Fruit fly (Drosophila melanogaster) whole organism, embryonic: Measurements from ENCODE around the gene Tom40.

Experiments
- Abd-B ChIP-seq: fragments of 200-800 bp; sonication (Bioruptor generic); optimal IDR thresholded peaks from 2 replicates; lab custom pipeline; 2018; ENCODE audit warnings: missing biosample characterization, mild to moderate bottlenecking, missing genetic modification characterization, moderate library complexity
- Ada2b ChIP-seq: fragments of 200-800 bp; sonication (Bioruptor generic); IDR thresholded peaks from 2 replicates; pipeline ENCODE4 v1.3.6; 2022; ENCODE audit warnings: missing biosample characterization, missing genetic modification characterization
- B-H2 ChIP-seq: fragments of 200-800 bp; sonication (Bioruptor generic); optimal IDR thresholded peaks from 2 replicates; lab custom pipeline; 2018; ENCODE audit warnings: missing biosample characterization, mild to moderate bottlenecking, missing genetic modification characterization
- CG1024 ChIP-seq: fragments of 200-800 bp; sonication (Bioruptor generic); IDR thresholded peaks from 2 replicates; pipeline ENCODE4 v1.3.6; 2022; ENCODE audit warnings: missing biosample characterization, missing genetic modification characterization
- CG11093 ChIP-seq: fragments of 200-800 bp; sonication (Bioruptor generic); IDR thresholded peaks from 3 replicates; pipeline ENCODE4 v1.3.6; 2022; ENCODE audit warnings: missing biosample characterization, missing genetic modification characterization
- CG12659 ChIP-seq: fragments of 200-800 bp; sonication (Bioruptor generic); optimal IDR thresholded peaks from 3 replicates; lab custom pipeline; 2017; ENCODE audit warnings: mild to moderate bottlenecking, missing biosample characterization, missing genetic modification reagents, missing genetic modification characterization
- CG12769 ChIP-seq: fragments of 200-800 bp; sonication (Bioruptor generic); optimal IDR thresholded peaks from 2 replicates; lab custom pipeline; 2019; ENCODE audit warnings: missing biosample characterization, mild to moderate bottlenecking, missing genetic modification characterization, moderate library complexity
- CG17328 ChIP-seq: fragments of 200-800 bp; sonication (Bioruptor generic); IDR thresholded peaks from 2 replicates; pipeline ENCODE4 v1.3.6; 2022; ENCODE audit warnings: missing biosample characterization, missing genetic modification characterization
- CG17385 ChIP-seq: fragments of 200-800 bp; sonication (Bioruptor generic); optimal IDR thresholded peaks from 3 replicates; lab custom pipeline; 2018; ENCODE audit warnings: missing biosample characterization, mild to moderate bottlenecking, missing genetic modification characterization
- CG18599 ChIP-seq: fragments of 200-800 bp; sonication (Bioruptor generic); optimal IDR thresholded peaks from 3 replicates; lab custom pipeline; 2017; ENCODE audit warnings: missing biosample characterization, missing genetic modification characterization, mild to moderate bottlenecking, moderate library complexity, missing genetic modification reagents
- CG2120 ChIP-seq: fragments of 200-800 bp; sonication (Bioruptor generic); optimal IDR thresholded peaks from 3 replicates; lab custom pipeline; 2016; ENCODE audit warnings: missing biosample characterization, missing genetic modification characterization
- CG30431 ChIP-seq: fragments of 200-800 bp; sonication (Bioruptor generic); optimal IDR thresholded peaks from 2 replicates; lab custom pipeline; 2017; ENCODE audit warnings: missing biosample characterization, missing genetic modification characterization
- CG3163 ChIP-seq: fragments of 200-800 bp; sonication (Bioruptor generic); optimal IDR thresholded peaks from 3 replicates; lab custom pipeline; 2016; ENCODE audit warnings: missing biosample characterization, missing genetic modification characterization
- CG34422 ChIP-seq: fragments of 200-800 bp; sonication (Bioruptor generic); IDR thresholded peaks from 3 replicates; pipeline ENCODE4 v1.3.6; 2022; ENCODE audit warnings: missing biosample characterization, missing genetic modification characterization
- CG4282 ChIP-seq: fragments of 200-800 bp; sonication (Bioruptor generic); optimal IDR thresholded peaks from 2 replicates; lab custom pipeline; 2016; ENCODE audit warnings: missing biosample characterization, missing genetic modification characterization
- CG4617 ChIP-seq: fragments of 200-800 bp; sonication (Bioruptor generic); optimal IDR thresholded peaks from 3 replicates; lab custom pipeline; 2016; ENCODE audit warnings: missing biosample characterization, missing genetic modification characterization, borderline replicate concordance
- CG5180 ChIP-seq: fragments of 200-800 bp; sonication (Bioruptor generic); optimal IDR thresholded peaks from 3 replicates; lab custom pipeline; 2017; ENCODE audit warnings: missing biosample characterization, missing genetic modification characterization, mild to moderate bottlenecking, moderate library complexity, missing genetic modification reagents
- CG6175 ChIP-seq: fragments of 200-800 bp; sonication (Bioruptor generic); IDR thresholded peaks from 3 replicates; pipeline ENCODE4 v1.3.6; 2022; ENCODE audit warnings: missing biosample characterization, missing genetic modification characterization
- CG6854 ChIP-seq: fragments of 200-800 bp; sonication (Bioruptor generic); optimal IDR thresholded peaks from 3 replicates; lab custom pipeline; 2017; ENCODE audit warnings: missing biosample characterization, mild to moderate bottlenecking, missing genetic modification characterization
- CG7357 ChIP-seq: fragments of 200-800 bp; sonication (Bioruptor generic); IDR thresholded peaks from 3 replicates; pipeline ENCODE4 v1.3.6; 2022; ENCODE audit warnings: missing biosample characterization, missing genetic modification characterization
- CG9215 ChIP-seq: fragments of 200-800 bp; sonication (Bioruptor generic); IDR thresholded peaks from 2 replicates; pipeline ENCODE4 v1.3.6; 2022; ENCODE audit warnings: missing biosample characterization, missing genetic modification characterization
- CG9727 ChIP-seq: fragments of 200-800 bp; sonication (Bioruptor generic); optimal IDR thresholded peaks from 3 replicates; lab custom pipeline; 2017; ENCODE audit warnings: missing biosample characterization, mild to moderate bottlenecking, missing genetic modification characterization
- Dfd ChIP-seq, 2 experiments: fragments of >200 bp; optimal IDR thresholded peaks; 2 replicates each; lab custom pipeline; 2017; ENCODE audit warnings: missing biosample characterization in 2 of 2, missing genetic modification characterization in 2 of 2
- ERR ChIP-seq: fragments of 200-800 bp; sonication (Bioruptor generic); optimal IDR thresholded peaks from 2 replicates; lab custom pipeline; 2016; ENCODE audit warnings: missing biosample characterization, missing genetic modification characterization
- Fer3 ChIP-seq: fragments of 200-800 bp; sonication (Bioruptor generic); optimal IDR thresholded peaks from 2 replicates; lab custom pipeline; 2018; ENCODE audit warnings: missing biosample characterization, mild to moderate bottlenecking, missing genetic modification characterization, moderate library complexity
- Hr78 ChIP-seq, 2 experiments: fragments of 200-800 bp in 1 of 2; fragments of >200 bp in 1 of 2; sonication (Bioruptor generic) in 1 of 2; optimal IDR thresholded peaks; 2 replicates each; lab custom pipeline; 2017 to 2019; ENCODE audit warnings: missing biosample characterization in 2 of 2, missing genetic modification characterization in 2 of 2, mild to moderate bottlenecking in 1 of 2, moderate library complexity in 1 of 2
- Neu2 ChIP-seq: fragments of 200-800 bp; sonication (Bioruptor generic); optimal IDR thresholded peaks from 3 replicates; lab custom pipeline; 2016; ENCODE audit warnings: missing biosample characterization, missing genetic modification characterization, borderline replicate concordance
- NfI ChIP-seq: fragments of 200-800 bp; sonication (Bioruptor generic); optimal IDR thresholded peaks from 3 replicates; lab custom pipeline; 2018; ENCODE audit warnings: missing biosample characterization, mild to moderate bottlenecking, missing genetic modification characterization, moderate library complexity
- PHDP ChIP-seq: fragments of 200-800 bp; sonication (Bioruptor generic); optimal IDR thresholded peaks from 3 replicates; lab custom pipeline; 2018; ENCODE audit warnings: missing biosample characterization, mild to moderate bottlenecking, missing genetic modification characterization, moderate library complexity
- Usf ChIP-seq: fragments of 200-800 bp; sonication (Bioruptor generic); optimal IDR thresholded peaks from 2 replicates; lab custom pipeline; 2017; ENCODE audit warnings: missing genotype, missing biosample characterization, missing genetic modification characterization
- chm ChIP-seq: fragments of 200-800 bp; sonication (Bioruptor generic); IDR thresholded peaks from 2 replicates; pipeline ENCODE4 v1.3.6; 2022; ENCODE audit warnings: missing biosample characterization, missing genetic modification characterization
- cwo ChIP-seq: fragments of 200-800 bp; sonication (Bioruptor generic); optimal IDR thresholded peaks from 3 replicates; lab custom pipeline; 2017; ENCODE audit warnings: missing biosample characterization, missing genetic modification characterization, mild to moderate bottlenecking, moderate library complexity, missing genetic modification reagents
- dpn ChIP-seq, 2 experiments: fragments of 200-800 bp; sonication (Bioruptor generic); optimal IDR thresholded peaks; 3 replicates each; lab custom pipeline; 2016; ENCODE audit warnings: missing biosample characterization in 2 of 2, missing genetic modification characterization in 2 of 2
- gsb-n ChIP-seq: fragments of 200-800 bp; sonication (Bioruptor generic); optimal IDR thresholded peaks from 3 replicates; lab custom pipeline; 2018; ENCODE audit warnings: missing biosample characterization, mild to moderate bottlenecking, missing genetic modification characterization
- insv ChIP-seq, 2 experiments: fragments of 200-800 bp; sonication (Bioruptor generic); optimal IDR thresholded peaks; 3 replicates each; lab custom pipeline; 2016 to 2018; ENCODE audit warnings: missing biosample characterization in 2 of 2, missing genetic modification characterization in 2 of 2
- kay ChIP-seq: fragments of 200-800 bp; sonication (Bioruptor generic); optimal IDR thresholded peaks from 2 replicates; lab custom pipeline; 2016; ENCODE audit warnings: missing biosample characterization, missing genetic modification characterization
- lola ChIP-seq, 3 experiments: fragments of >200 bp in 2 of 3; fragments of 200-800 bp in 1 of 3; sonication (Bioruptor generic) in 1 of 3; optimal IDR thresholded peaks; 2 replicates each; lab custom pipeline; 2017 to 2019; ENCODE audit warnings: missing biosample characterization in 3 of 3, missing genetic modification characterization in 3 of 3, mild to moderate bottlenecking in 1 of 3, moderate library complexity in 1 of 3
- ranshi ChIP-seq: fragments of 200-800 bp; sonication (Bioruptor generic); IDR thresholded peaks from 2 replicates; pipeline ENCODE4 v1.3.6; 2022; ENCODE audit warnings: missing biosample characterization, missing genetic modification characterization
- row ChIP-seq: fragments of 200-800 bp; sonication (Bioruptor generic); IDR thresholded peaks from 3 replicates; pipeline ENCODE4 v1.3.6; 2022; ENCODE audit warnings: missing biosample characterization, missing genetic modification characterization
- sens-2 ChIP-seq: fragments of 200-800 bp; sonication (Bioruptor generic); IDR thresholded peaks from 2 replicates; pipeline ENCODE4 v1.3.6; 2022; ENCODE audit warnings: missing biosample characterization, missing genetic modification characterization
- sima ChIP-seq: fragments of 200-800 bp; sonication (Bioruptor generic); optimal IDR thresholded peaks from 2 replicates; lab custom pipeline; 2016; ENCODE audit warnings: missing biosample characterization, missing genetic modification characterization
- slbo ChIP-seq: fragments of 200-800 bp; sonication (Bioruptor generic); IDR thresholded peaks from 2 replicates; pipeline ENCODE4 v1.3.6; 2022; ENCODE audit warnings: missing biosample characterization, missing genetic modification characterization
- ssp ChIP-seq: fragments of 200-800 bp; sonication (Bioruptor generic); IDR thresholded peaks from 2 replicates; pipeline ENCODE4 v1.3.6; 2022; ENCODE audit warnings: missing biosample characterization, missing genetic modification characterization
- stwl ChIP-seq: fragments of 200-800 bp; sonication (Bioruptor generic); optimal IDR thresholded peaks from 3 replicates; lab custom pipeline; 2018; ENCODE audit warnings: missing biosample characterization, mild to moderate bottlenecking, missing genetic modification characterization, moderate library complexity
- toy ChIP-seq: fragments of 200-800 bp; sonication (Bioruptor generic); IDR thresholded peaks from 2 replicates; pipeline ENCODE4 v1.3.6; 2022; ENCODE audit warnings: missing biosample characterization, missing genetic modification characterization

Gene Tom40

DNA sequence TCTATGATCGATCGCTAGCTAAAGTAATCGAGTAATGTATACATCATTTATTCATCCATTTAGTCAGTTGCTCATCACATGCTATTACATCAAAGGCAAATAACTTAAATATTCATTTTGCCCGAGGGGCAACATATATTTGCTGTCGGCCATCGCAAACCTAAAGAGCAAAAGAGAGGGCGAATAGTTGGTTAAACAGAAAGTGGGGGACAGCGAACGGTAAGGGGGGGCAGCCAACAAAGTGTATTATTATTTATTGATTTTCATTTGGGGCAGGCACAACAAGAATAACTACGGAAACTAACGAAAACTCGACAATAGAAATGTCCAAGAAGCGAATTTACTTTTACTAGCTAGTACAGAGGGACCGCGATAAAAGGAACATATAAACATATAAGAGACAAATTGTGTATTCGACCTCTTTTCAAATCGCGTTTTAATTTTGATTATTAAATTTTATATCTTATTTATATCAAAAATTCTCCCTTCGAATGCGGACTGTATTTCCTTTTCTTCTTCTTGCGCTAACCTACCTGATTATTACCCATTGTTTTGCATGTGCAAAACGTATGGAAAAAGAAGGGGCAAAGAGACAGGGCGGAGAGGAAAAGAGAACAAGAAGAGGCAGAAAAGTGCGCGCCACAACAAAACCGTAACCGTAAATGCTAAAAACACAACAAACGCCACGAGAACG is 45.3 kb upstream of the Tom40 start (continued):
- no peak for TF ChIP-seq ERR (GFP tag; lab: Kevin White, UChicago)
- no peak for TF ChIP-seq CG3163
- peak; percentile 56 for TF ChIP-seq Fer3 (tag; lab: Kevin White, UChicago)
- no peak for TF ChIP-seq Dfd (GFP tag; optimal IDR thresholded peaks at IDR 0.05; lab: Kevin White, UChicago)
- no peak for TF ChIP-seq CG11093 (GFP tag; lab: Robert Waterston, UW)
- TF ChIP-seq CG4617 (GFP tag; lab: Kevin White, UChicago): no peak
- peak; percentile 5 for TF ChIP-seq B-H2 (GFP tag; lab: Kevin White, UChicago)
- TF ChIP-seq Abd-B (GFP tag; lab: Kevin White, UChicago): no peak
- no peak for TF ChIP-seq lola (GFP tag; optimal IDR thresholded peaks at IDR 0.05; lab: Kevin White, UChicago)
- TF ChIP-seq, all 482 proteins: peak for 99

- TF ChIP-seq Ada2b (GFP tag; lab: Robert Waterston, UW) (peak; percentile 52; the same call in 1 of the 2 replicates), Abd-B (GFP tag; lab: Kevin White, UChicago) (peak; percentile 58), CG9215 (GFP tag; lab: Robert Waterston, UW) (peak; percentile 13; the same call in 1 of the 2 replicates), row (peak; percentile 70), slbo (GFP tag; lab: Robert Waterston, UW) (peak; percentile 84), CG30431 (peak; percentile 3), CG4282 (GFP tag; lab: Kevin White, UChicago) (peak; percentile 6), PHDP (tag; lab: Kevin White, UChicago) (peak; percentile 82), CG18599 (GFP tag; lab: Kevin White, UChicago) (peak; percentile 82), CG12769 (tag; lab: Kevin White, UChicago) (peak; percentile 42), sens-2 (no peak), toy (GFP tag; lab: Robert Waterston, UW) (no peak), Neu2 (GFP tag; lab: Kevin White, UChicago) (no peak), CG17385 (GFP tag; lab: Kevin White, UChicago) (peak; percentile 24), CG17328 (GFP tag; lab: Robert Waterston, UW) (peak; percentile 54), stwl (no peak), CG1024 (GFP tag; lab: Robert Waterston, UW) (no peak), CG12659 (GFP tag; lab: Kevin White, UChicago) (peak; percentile 77), insv (GFP tag; optimal IDR thresholded peaks at IDR 0.05; lab: Kevin White, UChicago) (peak in 1 of 2 experiments; percentile 10), gsb-n (peak; percentile 44), cwo (GFP tag; lab: Kevin White, UChicago) (peak; percentile 63), ssp (GFP tag; lab: Robert Waterston, UW) (peak; percentile 36), kay (GFP tag; lab: Kevin White, UChicago) (peak; percentile 5), Usf (no peak), Hr78 (GFP tag; optimal IDR thresholded peaks at IDR 0.05; lab: Kevin White, UChicago) (no peak), chm (no peak), CG6175 (GFP tag; lab: Robert Waterston, UW) (no peak), CG34422 (GFP tag; lab: Robert Waterston, UW) (peak; percentile 45; the same call in 1 of the 3 replicates), dpn (GFP tag; optimal IDR thresholded peaks at IDR 0.05; lab: Kevin White, UChicago) (peak; percentile 58 to 69), B-H2 (GFP tag; lab: Kevin White, UChicago) (peak; percentile 0), CG9727 (GFP tag; lab: Kevin White, UChicago) (peak; percentile 75), CG2120 (GFP tag; lab: Kevin White, UChicago) (peak; percentile 89), CG7357 (peak; percentile 40; the same call in 1 of the 3 replicates), CG6854 (GFP tag; lab: Kevin White, UChicago) (peak; percentile 75), NfI (GFP tag; lab: Kevin White, UChicago) (peak; percentile 73), ranshi (peak; percentile 59), CG5180 (GFP tag; lab: Kevin White, UChicago) (peak; percentile 9), sima (peak; percentile 3)
Measured at dm6 chrX:7691947-7692739, 44.5 kb upstream of the Tom40 start.
